Fruit fly (Drosophila melanogaster): ENCODE results near the gene ND-B16.6.

ND-B16.6 gene

dm6 chrX:6352769-6353612, 2.8 kb upstream of the ND-B16.6 start:
- TF ChIP-seq noc (tag; optimal IDR thresholded peaks at IDR 0.05), result no peak

dm6 chrX:6351917-6352768, 1.9 kb upstream of the ND-B16.6 start:
- peak; percentile 9 for TF ChIP-seq noc (tag; optimal IDR thresholded peaks at IDR 0.05)

dm6 chrX:6349231-6349630, 970 bp downstream of the ND-B16.6 start:
- TF ChIP-seq noc (tag; optimal IDR thresholded peaks at IDR 0.05), result no peak

dm6 chrX:6346926-6347367, 3.3 kb downstream of the ND-B16.6 start, which contains the start of gene CG3847:
Gene CG3847, plus strand, starts transcription at chrX:6347103.
- peak; percentile 28 for TF ChIP-seq noc (tag; optimal IDR thresholded peaks at IDR 0.05)

dm6 chrX:6346153-6346552, 4.0 kb downstream of the ND-B16.6 start:
- TF ChIP-seq noc (tag; optimal IDR thresholded peaks at IDR 0.05), result no peak

dm6 chrX:6344538-6345074, 5.6 kb downstream of the ND-B16.6 start:
- no peak for TF ChIP-seq noc (tag; optimal IDR thresholded peaks at IDR 0.05)

dm6 chrX:6343786-6344537, 6.2 kb downstream of the ND-B16.6 start:
- no peak for TF ChIP-seq noc (tag; optimal IDR thresholded peaks at IDR 0.05)

dm6 chrX:6343323-6343722, 6.9 kb downstream of the ND-B16.6 start:
- no peak for TF ChIP-seq noc (tag; optimal IDR thresholded peaks at IDR 0.05)

- TF ChIP-seq noc (tag; optimal IDR thresholded peaks at IDR 0.05), result no peak
Observed at dm6 chrX:6341678-6342077, 8.5 kb downstream of the ND-B16.6 start.

dm6 chrX:6340593-6341068, 9.6 kb downstream of the ND-B16.6 start:
- TF ChIP-seq noc (tag; optimal IDR thresholded peaks at IDR 0.05), result peak; percentile 87

dm6 chrX:6339970-6340548, 10.1 kb downstream of the ND-B16.6 start:
- TF ChIP-seq noc (tag; optimal IDR thresholded peaks at IDR 0.05), result peak; percentile 12

dm6 chrX:6338738-6339614, 11.2 kb downstream of the ND-B16.6 start:
- no peak for TF ChIP-seq noc (tag; optimal IDR thresholded peaks at IDR 0.05)

dm6 chrX:6337702-6338101, 12.5 kb downstream of the ND-B16.6 start, which contains the start of gene CG3842:
Gene CG3842, plus strand, starts transcription at chrX:6337762.
- TF ChIP-seq noc (tag; optimal IDR thresholded peaks at IDR 0.05), result no peak

dm6 chrX:6334945-6335344, 15.3 kb downstream of the ND-B16.6 start:
- TF ChIP-seq noc (tag; optimal IDR thresholded peaks at IDR 0.05), result no peak

All from whole organism, larva.